Worm (Caenorhabditis elegans) whole organism, L2 larva: ENCODE measurements around the gene fdgt-1.

Experiments used
- C34F6.9 ChIP-seq: fragments of 150-350 bp; optimal IDR thresholded peaks from 2 replicates; lab custom pipeline; 2014; ENCODE audit warnings: missing biosample characterization, missing genetic modification characterization
- F13H6.1 ChIP-seq: sonication (generic microtip); optimal IDR thresholded peaks from 2 replicates; lab custom pipeline; 2016; ENCODE audit warnings: missing genetic modification characterization, missing compliant biosample characterization
- R02D3.7 ChIP-seq: fragments of 150-350 bp; optimal IDR thresholded peaks from 2 replicates; lab custom pipeline; 2014; ENCODE audit warnings: missing biosample characterization, missing genetic modification characterization
- Y55F3AM.14 ChIP-seq: fragments of 200-800 bp; sonication (Bioruptor generic); optimal IDR thresholded peaks from 2 replicates; lab custom pipeline; 2018; ENCODE audit warnings: mild to moderate bottlenecking, missing genetic modification characterization, missing compliant biosample characterization
- alr-1 ChIP-seq: fragments of 150-350 bp; optimal IDR thresholded peaks from 2 replicates; lab custom pipeline; 2014; ENCODE audit warnings: missing biosample characterization, missing genetic modification characterization
- aly-2 ChIP-seq: fragments of 150-350 bp; optimal IDR thresholded peaks from 2 replicates; lab custom pipeline; 2014; ENCODE audit warnings: missing biosample characterization, missing genetic modification characterization
- ama-1 ChIP-seq: fragments of 150-350 bp; optimal IDR thresholded peaks from 2 replicates; lab custom pipeline; 2018; ENCODE audit warnings: inconsistent platforms
- blmp-1 ChIP-seq: sonication (generic microtip); optimal IDR thresholded peaks from 2 replicates; lab custom pipeline; 2017; ENCODE audit warnings: missing genetic modification characterization, mild to moderate bottlenecking, missing compliant biosample characterization, antibody characterized with exemption, moderate library complexity; ENCODE audit not compliant: insufficient read depth
- ceh-16 ChIP-seq: fragments of 150-350 bp; optimal IDR thresholded peaks from 2 replicates; lab custom pipeline; 2014; ENCODE audit warnings: missing biosample characterization, missing genetic modification characterization
- ceh-82 ChIP-seq: fragments of 150-350 bp; optimal IDR thresholded peaks from 2 replicates; lab custom pipeline; 2014; ENCODE audit warnings: missing biosample characterization, missing genetic modification characterization
- crh-2 ChIP-seq: sonication (generic microtip); optimal IDR thresholded peaks from 2 replicates; lab custom pipeline; 2017; ENCODE audit warnings: missing biosample characterization, missing genetic modification characterization
- dmd-4 ChIP-seq: sonication (generic microtip); optimal IDR thresholded peaks from 2 replicates; lab custom pipeline; 2017; ENCODE audit warnings: missing biosample characterization, missing genetic modification characterization
- egl-27 ChIP-seq: sonication (generic microtip); optimal IDR thresholded peaks from 3 replicates; lab custom pipeline; 2017; ENCODE audit warnings: missing biosample characterization, missing genetic modification reagents, missing genetic modification characterization
- elt-3 ChIP-seq: sonication (generic microtip); optimal IDR thresholded peaks from 2 replicates; lab custom pipeline; 2017; ENCODE audit warnings: missing biosample characterization, missing genetic modification characterization
- fos-1 ChIP-seq: fragments of 150-350 bp; optimal IDR thresholded peaks from 2 replicates; lab custom pipeline; 2014; ENCODE audit warnings: missing biosample characterization, missing genetic modification characterization
- gmeb-1 ChIP-seq: fragments of 150-350 bp; optimal IDR thresholded peaks from 2 replicates; lab custom pipeline; 2014; ENCODE audit warnings: missing biosample characterization, missing genetic modification characterization
- lin-13 ChIP-seq: fragments of 150-350 bp; optimal IDR thresholded peaks from 2 replicates; lab custom pipeline; 2014; ENCODE audit warnings: missing biosample characterization, missing genetic modification reagents, missing genetic modification characterization
- lin-39 ChIP-seq: fragments of 150-350 bp; optimal IDR thresholded peaks from 2 replicates; lab custom pipeline; 2014; ENCODE audit warnings: missing biosample characterization, missing genetic modification reagents, missing genetic modification characterization
- lsy-2 ChIP-seq, 2 experiments: fragments of 150-350 bp in 1 of 2; sonication (generic microtip) in 1 of 2; optimal IDR thresholded peaks; 2 replicates each; lab custom pipeline; 2014 to 2017; ENCODE audit warnings: missing biosample characterization in 2 of 2, missing genetic modification characterization in 2 of 2
- mab-5 ChIP-seq: fragments of 150-350 bp; optimal IDR thresholded peaks from 2 replicates; lab custom pipeline; 2014; ENCODE audit warnings: missing biosample characterization, missing genetic modification characterization
- mdl-1 ChIP-seq, 2 experiments: fragments of 150-350 bp in 1 of 2; sonication (generic microtip) in 1 of 2; optimal IDR thresholded peaks; 2 replicates each; lab custom pipeline; 2017; ENCODE audit warnings: missing biosample characterization in 2 of 2, missing genetic modification characterization in 2 of 2
- nhr-10 ChIP-seq: sonication (generic microtip); optimal IDR thresholded peaks from 2 replicates; lab custom pipeline; 2017; ENCODE audit warnings: missing biosample characterization, missing genetic modification characterization
- nhr-129 ChIP-seq: fragments of 150-350 bp; optimal IDR thresholded peaks from 2 replicates; lab custom pipeline; 2014; ENCODE audit warnings: missing biosample characterization, missing genetic modification characterization
- nhr-21 ChIP-seq: fragments of 150-350 bp; optimal IDR thresholded peaks from 2 replicates; lab custom pipeline; 2014; ENCODE audit warnings: missing biosample characterization, missing genetic modification characterization
- nhr-23 ChIP-seq: fragments of 150-350 bp; optimal IDR thresholded peaks from 2 replicates; lab custom pipeline; 2014; ENCODE audit warnings: missing biosample characterization, missing genetic modification reagents, missing genetic modification characterization
- nhr-25 ChIP-seq: fragments of 150-350 bp; sonication (generic microtip); optimal IDR thresholded peaks from 3 replicates; lab custom pipeline; 2014; ENCODE audit warnings: missing biosample characterization, missing genetic modification characterization
- nhr-6 ChIP-seq: fragments of 150-350 bp; optimal IDR thresholded peaks from 2 replicates; lab custom pipeline; 2014; ENCODE audit warnings: missing biosample characterization, missing genetic modification characterization
- nhr-77 ChIP-seq: fragments of 150-350 bp; optimal IDR thresholded peaks from 2 replicates; lab custom pipeline; 2014; ENCODE audit warnings: missing biosample characterization, missing genetic modification characterization
- peb-1 ChIP-seq: fragments of 150-350 bp; optimal IDR thresholded peaks from 2 replicates; lab custom pipeline; 2014; ENCODE audit warnings: missing biosample characterization, missing genetic modification characterization
- sem-4 ChIP-seq: fragments of 150-350 bp; optimal IDR thresholded peaks from 2 replicates; lab custom pipeline; 2014; ENCODE audit warnings: missing biosample characterization, missing genetic modification reagents, missing genetic modification characterization
- skn-1 ChIP-seq: sonication (generic microtip); optimal IDR thresholded peaks from 2 replicates; lab custom pipeline; 2017; ENCODE audit warnings: missing biosample characterization, missing genetic modification characterization
- sma-3 ChIP-seq: sonication (generic microtip); optimal IDR thresholded peaks from 2 replicates; lab custom pipeline; 2016; ENCODE audit warnings: missing genetic modification reagents, missing genetic modification characterization, missing compliant biosample characterization
- sma-9 ChIP-seq, 2 experiments: fragments of 150-350 bp in 1 of 2; sonication (generic microtip) in 1 of 2; optimal IDR thresholded peaks; 2 replicates each; lab custom pipeline; 2014 to 2016; ENCODE audit warnings: missing genetic modification characterization in 2 of 2, mild to moderate bottlenecking in 1 of 2, missing biosample characterization in 1 of 2, missing compliant biosample characterization in 1 of 2, missing genetic modification reagents in 1 of 2, moderate library complexity in 1 of 2
- snpc-4 ChIP-seq: fragments of 150-350 bp; optimal IDR thresholded peaks from 2 replicates; lab custom pipeline; 2014; ENCODE audit warnings: missing biosample characterization, missing genetic modification characterization
- unc-39 ChIP-seq: fragments of 150-350 bp; optimal IDR thresholded peaks from 2 replicates; lab custom pipeline; 2014; ENCODE audit warnings: missing biosample characterization, missing genetic modification characterization
- unc-55 ChIP-seq: fragments of 150-350 bp; sonication (generic microtip); optimal IDR thresholded peaks from 3 replicates; lab custom pipeline; 2014; ENCODE audit warnings: missing biosample characterization, missing genetic modification reagents, missing genetic modification characterization
- unc-62 ChIP-seq: fragments of 150-350 bp; optimal IDR thresholded peaks from 2 replicates; lab custom pipeline; 2014; ENCODE audit warnings: missing biosample characterization, missing genetic modification reagents, missing genetic modification characterization
- zag-1 ChIP-seq: fragments of 150-350 bp; optimal IDR thresholded peaks from 2 replicates; lab custom pipeline; 2014; ENCODE audit warnings: missing biosample characterization, missing genetic modification characterization
- ztf-1 ChIP-seq: fragments of 200-800 bp; sonication (Bioruptor generic); conservative IDR thresholded peaks from 2 replicates; pipeline ENCODE4 v1.3.6; 2022; ENCODE audit warnings: missing genetic modification characterization, missing compliant biosample characterization
- ztf-4 ChIP-seq: fragments of 150-350 bp; optimal IDR thresholded peaks from 2 replicates; lab custom pipeline; 2014; ENCODE audit warnings: missing biosample characterization, missing genetic modification characterization

The fdgt-1 gene

DNA sequence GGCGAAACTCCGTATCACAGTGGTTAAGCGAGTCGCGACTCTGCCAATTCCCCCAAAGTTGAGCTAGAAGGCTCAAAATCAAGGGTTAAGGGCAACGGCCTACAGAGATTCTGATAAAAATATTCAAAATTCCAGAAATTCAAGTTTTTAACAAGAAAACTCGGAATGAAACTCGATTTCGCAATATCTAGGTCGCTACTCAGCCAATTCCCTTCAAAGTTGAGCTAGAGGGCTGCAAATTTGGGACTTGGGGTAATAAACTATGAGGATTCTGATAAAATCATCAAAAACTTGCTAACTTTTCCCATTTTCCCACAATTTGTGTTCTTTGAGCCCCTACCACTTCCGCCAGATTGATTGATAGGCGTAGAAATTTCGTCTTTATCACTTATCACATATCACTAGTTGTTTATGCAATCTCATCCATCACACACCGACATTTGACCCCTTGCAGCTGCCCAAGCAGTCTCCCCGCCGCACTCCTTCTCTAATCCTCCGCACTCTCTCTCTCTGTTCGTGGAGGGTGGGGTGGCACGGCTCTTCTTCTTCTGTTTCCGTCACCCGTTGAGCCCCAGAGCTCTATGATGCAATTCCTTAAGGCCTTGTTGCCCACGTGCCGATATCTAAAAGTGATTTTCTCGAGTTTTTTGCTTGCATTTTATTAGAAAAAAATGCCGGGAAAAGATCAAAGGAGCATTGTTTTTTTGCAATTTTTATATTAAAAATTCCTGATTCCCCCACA lies 2.6 kb upstream of the fdgt-1 start (continued):
- TF ChIP-seq blmp-1 (tag; lab: Kevin White, UChicago): no peak
- TF ChIP-seq elt-3 (tag; lab: Kevin White, UChicago): no peak
- TF ChIP-seq ztf-4: peak; percentile 4
- peak; percentile 37 to 87 for TF ChIP-seq mdl-1 (tag; optimal IDR thresholded peaks at IDR 0.05; lab: Kevin White, UChicago)

DNA sequence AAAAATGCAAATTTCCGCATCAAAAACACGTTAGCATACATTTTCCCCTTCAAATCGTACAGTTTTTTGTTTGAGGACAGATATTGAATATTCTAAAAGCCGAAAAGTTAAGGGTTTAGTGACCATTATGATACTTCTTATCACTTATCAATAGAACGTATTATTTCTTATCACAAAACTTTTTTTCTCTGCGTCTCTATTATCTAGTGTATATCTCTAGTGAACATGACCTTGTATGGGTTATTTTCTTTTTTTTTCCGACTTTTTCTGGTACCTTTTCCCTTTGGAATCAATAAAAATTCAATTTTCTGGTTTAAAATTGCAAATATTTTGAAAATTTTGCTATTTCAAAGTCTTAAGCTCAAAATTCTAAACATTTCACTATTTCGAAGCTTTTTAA lies 703 bp upstream of the fdgt-1 start:
- peak; percentile 47 for TF ChIP-seq fos-1 (tag; lab: Kevin White, UChicago)
- TF ChIP-seq alr-1: no peak

DNA sequence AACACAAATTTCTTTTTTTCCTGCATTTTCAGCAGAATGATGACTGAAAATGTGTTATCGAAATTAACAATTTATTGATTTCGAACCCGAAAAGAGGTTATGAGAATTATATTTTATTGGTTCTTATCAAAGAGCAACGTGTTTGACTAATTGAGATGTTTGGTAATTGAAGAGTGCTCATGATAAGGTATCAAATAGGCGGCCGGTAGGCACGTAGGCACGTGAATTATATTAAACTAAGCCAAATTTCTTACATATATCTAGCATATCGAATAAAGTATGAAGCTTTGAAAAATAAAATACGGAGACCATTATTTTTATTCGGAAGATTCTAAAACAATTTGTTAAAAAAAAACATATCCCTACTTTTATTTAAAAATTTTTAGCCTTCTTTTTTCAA lies 13.0 kb downstream of the fdgt-1 start, which contains the start of gene math-45:
Gene math-45 (minus strand): TSS at position 101 of the 400 bp plus-strand sequence.
- TF ChIP-seq R02D3.7 (tag; lab: Kevin White, UChicago) (no peak), ceh-82 (tag; lab: Kevin White, UChicago) (no peak), elt-3 (tag; lab: Kevin White, UChicago) (no peak), sma-3 (no peak), nhr-129 (tag; lab: Kevin White, UChicago) (no peak), sem-4 (tag; lab: Kevin White, UChicago) (no peak)
- TF ChIP-seq, all 48 proteins: peak for 0

DNA sequence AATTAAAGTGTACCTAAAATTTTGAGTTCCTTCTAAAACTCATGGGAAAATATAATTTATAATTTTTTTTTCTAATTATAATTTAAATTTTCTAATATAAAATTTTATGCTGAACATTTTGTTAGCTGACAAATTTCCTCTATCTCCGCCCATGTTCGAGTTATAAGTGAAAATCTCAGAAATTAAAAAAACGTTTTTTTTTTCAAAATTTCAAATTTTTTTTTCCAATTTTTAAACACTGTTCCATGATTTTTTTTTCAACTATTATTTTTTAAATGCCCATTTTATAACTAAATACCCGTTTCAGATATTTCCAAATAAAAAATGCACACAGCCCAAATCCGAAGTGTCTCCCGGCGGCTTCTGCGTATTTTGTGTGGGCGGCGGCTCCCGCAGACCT lies 14.5 kb downstream of the fdgt-1 start, which contains the start of gene Y51H7BR.8:
Gene Y51H7BR.8 (plus strand): TSS at position 301 of the 400 bp plus-strand sequence.
- TF ChIP-seq C34F6.9 (tag; lab: Kevin White, UChicago) (no peak), skn-1 (tag; lab: Kevin White, UChicago) (no peak), nhr-129 (tag; lab: Kevin White, UChicago) (no peak), lsy-2 (tag; optimal IDR thresholded peaks at IDR 0.05; lab: Kevin White, UChicago) (no peak), nhr-10 (no peak), Y55F3AM.14 (GFP tag; lab: Kevin White, UChicago) (no peak), nhr-77 (tag; lab: Kevin White, UChicago) (no peak), unc-62 (GFP tag; lab: Kevin White, UChicago) (no peak), sma-3 (no peak), unc-39 (no peak), ama-1 (lab: Kevin White, UChicago) (no peak), lin-13 (no peak), fos-1 (tag; lab: Kevin White, UChicago) (no peak), dmd-4 (tag; lab: Kevin White, UChicago) (no peak), aly-2 (tag; lab: Kevin White, UChicago) (no peak), mab-5 (tag; lab: Kevin White, UChicago) (no peak), nhr-25 (tag; lab: Kevin White, UChicago) (no peak), crh-2 (tag; lab: Kevin White, UChicago) (no peak), snpc-4 (tag; lab: Kevin White, UChicago) (no peak), unc-55 (GFP tag; lab: Kevin White, UChicago) (no peak)

DNA sequence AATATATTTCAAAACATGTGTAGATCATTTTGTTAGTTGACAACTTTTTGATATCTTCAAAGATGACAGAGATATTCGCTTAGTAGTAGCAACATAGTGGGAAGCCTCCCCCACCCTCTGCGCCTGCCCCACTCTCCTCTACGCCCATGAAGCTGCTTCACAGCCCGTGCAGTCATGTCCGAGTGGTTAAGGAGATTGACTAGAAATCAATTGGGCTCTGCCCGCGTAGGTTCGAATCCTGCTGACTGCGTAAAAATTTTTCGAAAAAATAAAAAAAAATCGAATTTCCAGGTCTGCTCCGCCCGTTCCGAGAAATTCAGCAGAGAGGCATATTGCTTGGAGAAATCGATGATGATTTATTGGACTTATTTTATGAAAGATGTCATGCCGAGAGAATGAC lies 15.5 kb downstream of the fdgt-1 start:
- TF ChIP-seq skn-1 (tag; lab: Kevin White, UChicago): no peak
- TF ChIP-seq dmd-4 (tag; lab: Kevin White, UChicago): no peak
- no peak for TF ChIP-seq mdl-1 (tag; optimal IDR thresholded peaks at IDR 0.05; lab: Kevin White, UChicago)
- TF ChIP-seq aly-2 (tag; lab: Kevin White, UChicago): no peak
- peak; percentile 27 for TF ChIP-seq fos-1 (tag; lab: Kevin White, UChicago)
- no peak for TF ChIP-seq snpc-4 (tag; lab: Kevin White, UChicago)
- no peak for TF ChIP-seq lin-39
- no peak for TF ChIP-seq unc-39
- no peak for TF ChIP-seq Y55F3AM.14 (GFP tag; lab: Kevin White, UChicago)
- TF ChIP-seq unc-55 (GFP tag; lab: Kevin White, UChicago): peak; percentile 41
- TF ChIP-seq ceh-82 (tag; lab: Kevin White, UChicago): no peak
- no peak for TF ChIP-seq ceh-16 (tag; lab: Kevin White, UChicago)
- TF ChIP-seq peb-1: no peak
- no peak for TF ChIP-seq egl-27
- no peak for TF ChIP-seq ztf-4
- TF ChIP-seq crh-2 (tag; lab: Kevin White, UChicago): no peak
- no peak for TF ChIP-seq mab-5 (tag; lab: Kevin White, UChicago)
- no peak for TF ChIP-seq unc-62 (GFP tag; lab: Kevin White, UChicago)
- no peak for TF ChIP-seq nhr-25 (tag; lab: Kevin White, UChicago)
- no peak for TF ChIP-seq sma-9 (GFP tag; optimal IDR thresholded peaks at IDR 0.05; lab: Kevin White, UChicago)
- no peak for TF ChIP-seq sma-9 (tag; optimal IDR thresholded peaks at IDR 0.05; lab: Kevin White, UChicago)
- no peak for TF ChIP-seq sem-4 (tag; lab: Kevin White, UChicago)
- no peak for TF ChIP-seq nhr-21
- TF ChIP-seq ama-1 (lab: Kevin White, UChicago): no peak
- peak; percentile 14 for TF ChIP-seq nhr-129 (tag; lab: Kevin White, UChicago)
- TF ChIP-seq ztf-1: no peak
- TF ChIP-seq nhr-6 (tag; lab: Kevin White, UChicago): no peak
- TF ChIP-seq gmeb-1 (tag; lab: Kevin White, UChicago): peak; percentile 20
- no peak for TF ChIP-seq zag-1 (tag; lab: Kevin White, UChicago)
- peak; percentile 6 for TF ChIP-seq F13H6.1
- no peak for TF ChIP-seq nhr-10
- TF ChIP-seq R02D3.7 (tag; lab: Kevin White, UChicago): no peak
- no peak for TF ChIP-seq nhr-23
